Fruit fly (Drosophila melanogaster) whole organism: ENCODE data around the gene CG4629.

Experiments used
- Dll ChIP-seq: fragments of >200 bp; optimal IDR thresholded peaks from 2 replicates; lab custom pipeline; 2017
- pan ChIP-seq: fragments of >200 bp; optimal IDR thresholded peaks from 2 replicates; lab custom pipeline; 2017
- psq ChIP-seq: fragments of >200 bp; optimal IDR thresholded peaks from 2 replicates; lab custom pipeline; 2017
- usp ChIP-seq: fragments of >200 bp; optimal IDR thresholded peaks from 2 replicates; lab custom pipeline; 2017; ENCODE audit warnings: missing biosample characterization, missing genetic modification characterization, mixed read lengths

DNA sequence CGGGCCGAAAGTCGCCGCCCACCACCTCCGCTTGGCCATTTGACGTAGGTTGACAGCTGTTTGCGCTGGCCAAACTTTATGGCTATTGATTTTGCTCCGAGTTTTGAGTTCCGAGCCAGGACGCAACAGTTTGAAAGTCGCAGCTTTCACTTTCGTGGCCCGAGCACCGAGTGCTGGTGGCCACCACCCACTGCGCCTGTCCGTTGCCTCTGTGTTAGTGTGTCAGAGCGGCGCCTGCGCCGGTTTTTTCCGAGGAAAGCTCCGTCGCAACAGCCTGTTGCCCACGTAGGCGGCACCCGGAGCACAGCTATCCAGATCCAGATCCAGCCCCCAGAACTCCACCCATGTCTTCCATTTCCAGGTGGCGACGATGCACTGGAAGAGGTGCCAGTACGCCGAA, 53.5 kb downstream of the CG4629 start:
- TF ChIP-seq usp (GFP tag; lab: Kevin White, UChicago) = no peak
- no peak for TF ChIP-seq pan (lab: Kevin White, UChicago)
- TF ChIP-seq psq (lab: Kevin White, UChicago) = no peak
- no peak for TF ChIP-seq Dll (lab: Kevin White, UChicago)
